Fruit fly (Drosophila melanogaster): ENCODE results near the gene asf1.

Gene asf1

dm6 chr3L:19601413-19601812 lies 17.3 kb upstream of the asf1 start, which contains the start of gene CG9368:
Gene CG9368 (plus strand): TSS chr3L:19601633.
- TF ChIP-seq ttk (optimal IDR thresholded peaks at IDR 0.05) (no peak), Myc (optimal IDR thresholded peaks at IDR 0.05) (no peak), psq (optimal IDR thresholded peaks at IDR 0.05) (no peak)

- TF ChIP-seq Sin3A (optimal IDR thresholded peaks at IDR 0.05) = no peak
- no peak for TF ChIP-seq insv (optimal IDR thresholded peaks at IDR 0.05)
- no peak for TF ChIP-seq ttk (optimal IDR thresholded peaks at IDR 0.05)
- TF ChIP-seq h (optimal IDR thresholded peaks at IDR 0.05) = no peak
- TF ChIP-seq Myc (optimal IDR thresholded peaks at IDR 0.05) = no peak
- TF ChIP-seq psq (optimal IDR thresholded peaks at IDR 0.05) = no peak
Observed at dm6 chr3L:19605974-19606497, 12.7 kb upstream of the asf1 start, which contains the start of the genes lush and CG9372. Gene lush (minus strand): TSS chr3L:19606090. Gene CG9372 (plus strand): TSS chr3L:19606208.

- TF ChIP-seq ttk (optimal IDR thresholded peaks at IDR 0.05) (no peak), psq (optimal IDR thresholded peaks at IDR 0.05) (no peak), Myc (optimal IDR thresholded peaks at IDR 0.05) (no peak), Sin3A (optimal IDR thresholded peaks at IDR 0.05) (no peak), insv (optimal IDR thresholded peaks at IDR 0.05) (no peak), h (optimal IDR thresholded peaks at IDR 0.05) (no peak)
Observed at dm6 chr3L:19612172-19612571, 6.5 kb upstream of the asf1 start, which contains the start of the genes Lon and PIG-F. Gene Lon (minus strand): TSS chr3L:19612199. Gene PIG-F (plus strand): TSS chr3L:19612455.

- TF ChIP-seq ttk (optimal IDR thresholded peaks at IDR 0.05) (no peak), Sin3A (optimal IDR thresholded peaks at IDR 0.05) (no peak), insv (optimal IDR thresholded peaks at IDR 0.05) (no peak), h (optimal IDR thresholded peaks at IDR 0.05) (no peak), psq (optimal IDR thresholded peaks at IDR 0.05) (no peak), Myc (optimal IDR thresholded peaks at IDR 0.05) (no peak)
Observed at dm6 chr3L:19630701-19631100, 12.0 kb downstream of the asf1 start.

dm6 chr3L:19631867-19632266 lies 13.2 kb downstream of the asf1 start:
- TF ChIP-seq ttk (optimal IDR thresholded peaks at IDR 0.05) (no peak), insv (optimal IDR thresholded peaks at IDR 0.05) (no peak), psq (optimal IDR thresholded peaks at IDR 0.05) (no peak), Myc (optimal IDR thresholded peaks at IDR 0.05) (no peak), h (optimal IDR thresholded peaks at IDR 0.05) (no peak), Sin3A (optimal IDR thresholded peaks at IDR 0.05) (no peak)

dm6 chr3L:19632766-19633632 lies 14.3 kb downstream of the asf1 start:
- TF ChIP-seq h (optimal IDR thresholded peaks at IDR 0.05) (no peak), psq (optimal IDR thresholded peaks at IDR 0.05) (no peak), insv (optimal IDR thresholded peaks at IDR 0.05) (no peak), ttk (optimal IDR thresholded peaks at IDR 0.05) (no peak), Myc (optimal IDR thresholded peaks at IDR 0.05) (no peak)

dm6 chr3L:19634788-19635448 lies 16.2 kb downstream of the asf1 start:
- TF ChIP-seq Myc (optimal IDR thresholded peaks at IDR 0.05) = no peak

dm6 chr3L:19635478-19635996 lies 16.8 kb downstream of the asf1 start, which contains the start of gene wnd:
Gene wnd (minus strand): TSS chr3L:19635783.
- TF ChIP-seq insv (optimal IDR thresholded peaks at IDR 0.05) (no peak), Sin3A (optimal IDR thresholded peaks at IDR 0.05) (no peak), Myc (optimal IDR thresholded peaks at IDR 0.05) (no peak), h (optimal IDR thresholded peaks at IDR 0.05) (no peak), ttk (optimal IDR thresholded peaks at IDR 0.05) (no peak), psq (optimal IDR thresholded peaks at IDR 0.05) (no peak)

- TF ChIP-seq h (optimal IDR thresholded peaks at IDR 0.05) (no peak), psq (optimal IDR thresholded peaks at IDR 0.05) (no peak), Myc (optimal IDR thresholded peaks at IDR 0.05) (no peak)
Observed at dm6 chr3L:19636821-19637460, 18.2 kb downstream of the asf1 start.

dm6 chr3L:19642448-19643020 lies 23.8 kb downstream of the asf1 start, which contains the start of gene Rnf146:
Gene Rnf146 (minus strand): TSS chr3L:19642816.
- no peak for TF ChIP-seq h (optimal IDR thresholded peaks at IDR 0.05)
- TF ChIP-seq insv (optimal IDR thresholded peaks at IDR 0.05) = no peak
- no peak for TF ChIP-seq Sin3A (optimal IDR thresholded peaks at IDR 0.05)
- no peak for TF ChIP-seq Myc (optimal IDR thresholded peaks at IDR 0.05)
- TF ChIP-seq psq (optimal IDR thresholded peaks at IDR 0.05) = no peak
- TF ChIP-seq ttk (optimal IDR thresholded peaks at IDR 0.05) = no peak

- TF ChIP-seq ttk (optimal IDR thresholded peaks at IDR 0.05) = no peak
Observed at dm6 chr3L:19646292-19646691, 27.6 kb downstream of the asf1 start.

- TF ChIP-seq h (optimal IDR thresholded peaks at IDR 0.05) (no peak), Myc (optimal IDR thresholded peaks at IDR 0.05) (no peak), Sin3A (optimal IDR thresholded peaks at IDR 0.05) (no peak), psq (optimal IDR thresholded peaks at IDR 0.05) (no peak), insv (optimal IDR thresholded peaks at IDR 0.05) (no peak), ttk (optimal IDR thresholded peaks at IDR 0.05) (no peak)
Observed at dm6 chr3L:19648648-19649047, 30.0 kb downstream of the asf1 start.

Data from Kc167 (cell line).